Worm (Caenorhabditis elegans) whole organism, L2 larva: Measurements from ENCODE around the gene cutl-29.

Source experiments
- R02D3.7 ChIP-seq: fragments of 150-350 bp; optimal IDR thresholded peaks from 2 replicates; lab custom pipeline; 2014; ENCODE audit warnings: missing biosample characterization, missing genetic modification characterization
- ceh-82 ChIP-seq: fragments of 150-350 bp; optimal IDR thresholded peaks from 2 replicates; lab custom pipeline; 2014; ENCODE audit warnings: missing biosample characterization, missing genetic modification characterization
- egl-27 ChIP-seq: sonication (generic microtip); optimal IDR thresholded peaks from 3 replicates; lab custom pipeline; 2017; ENCODE audit warnings: missing biosample characterization, missing genetic modification reagents, missing genetic modification characterization
- lsy-2 ChIP-seq, 2 experiments: fragments of 150-350 bp in 1 of 2; sonication (generic microtip) in 1 of 2; optimal IDR thresholded peaks; 2 replicates each; lab custom pipeline; 2014 to 2017; ENCODE audit warnings: missing biosample characterization in 2 of 2, missing genetic modification characterization in 2 of 2
- mbf-1 ChIP-seq: sonication (generic microtip); optimal IDR thresholded peaks from 2 replicates; lab custom pipeline; 2017; ENCODE audit warnings: missing biosample characterization, missing genetic modification characterization
- mdl-1 ChIP-seq, 2 experiments: fragments of 150-350 bp in 1 of 2; sonication (generic microtip) in 1 of 2; optimal IDR thresholded peaks; 2 replicates each; lab custom pipeline; 2017; ENCODE audit warnings: missing biosample characterization in 2 of 2, missing genetic modification characterization in 2 of 2
- nhr-10 ChIP-seq: sonication (generic microtip); optimal IDR thresholded peaks from 2 replicates; lab custom pipeline; 2017; ENCODE audit warnings: missing biosample characterization, missing genetic modification characterization
- nhr-237 ChIP-seq: fragments of 150-350 bp; optimal IDR thresholded peaks from 2 replicates; lab custom pipeline; 2014; ENCODE audit warnings: missing biosample characterization, missing genetic modification characterization
- snpc-4 ChIP-seq: fragments of 150-350 bp; optimal IDR thresholded peaks from 2 replicates; lab custom pipeline; 2014; ENCODE audit warnings: missing biosample characterization, missing genetic modification characterization
- unc-39 ChIP-seq: fragments of 150-350 bp; optimal IDR thresholded peaks from 2 replicates; lab custom pipeline; 2014; ENCODE audit warnings: missing biosample characterization, missing genetic modification characterization
- zag-1 ChIP-seq: fragments of 150-350 bp; optimal IDR thresholded peaks from 2 replicates; lab custom pipeline; 2014; ENCODE audit warnings: missing biosample characterization, missing genetic modification characterization

DNA sequence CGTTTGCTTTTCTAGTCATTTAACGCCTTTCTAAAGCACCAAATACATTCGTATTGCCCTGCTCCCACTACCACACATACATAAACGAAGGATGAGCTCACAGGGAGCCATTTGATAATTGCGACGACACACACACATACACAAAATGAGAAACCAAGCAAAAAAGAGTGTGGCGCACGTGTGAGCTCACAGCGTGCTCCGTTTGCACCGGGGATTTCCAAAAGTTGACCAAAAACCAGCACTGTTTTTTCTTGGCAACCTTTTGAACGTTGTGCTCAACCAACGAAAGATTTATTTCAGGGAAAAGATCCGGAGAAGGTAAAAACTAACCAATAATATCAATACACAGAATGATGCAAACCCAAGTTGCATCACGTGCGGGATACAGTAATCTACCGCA is 4.0 kb upstream of the cutl-29 start, which contains the start of gene ksr-1:
- TF ChIP-seq nhr-10 (tag; lab: Kevin White, UChicago) (no peak), zag-1 (tag; lab: Kevin White, UChicago) (no peak), mbf-1 (tag; lab: Kevin White, UChicago) (no peak), nhr-237 (tag; lab: Kevin White, UChicago) (no peak), ceh-82 (tag; lab: Kevin White, UChicago) (no peak), snpc-4 (tag; lab: Kevin White, UChicago) (no peak), unc-39 (no peak), mdl-1 (tag; optimal IDR thresholded peaks at IDR 0.05; lab: Kevin White, UChicago) (no peak), R02D3.7 (tag; lab: Kevin White, UChicago) (no peak), egl-27 (tag; lab: Kevin White, UChicago) (no peak), lsy-2 (tag; optimal IDR thresholded peaks at IDR 0.05; lab: Kevin White, UChicago) (no peak)
